Fruit fly (Drosophila melanogaster): ENCODE results near the gene hyx.

dm6 chr3R:9019689-9020138 is 18.8 kb upstream of the hyx start, which contains the start of gene tgo:
- TF ChIP-seq so (GFP tag; IDR thresholded peaks at IDR 0.05) (no peak), CG2116 (GFP tag; optimal IDR thresholded peaks at IDR 0.05) (peak; percentile 65), twi (tag; optimal IDR thresholded peaks at IDR 0.05) (no peak), ac (GFP tag; optimal IDR thresholded peaks at IDR 0.05) (no peak), crc (GFP tag; optimal IDR thresholded peaks at IDR 0.05) (no peak)
